Worm (Caenorhabditis elegans): ENCODE measurements around the gene nlp-52.

DNA sequence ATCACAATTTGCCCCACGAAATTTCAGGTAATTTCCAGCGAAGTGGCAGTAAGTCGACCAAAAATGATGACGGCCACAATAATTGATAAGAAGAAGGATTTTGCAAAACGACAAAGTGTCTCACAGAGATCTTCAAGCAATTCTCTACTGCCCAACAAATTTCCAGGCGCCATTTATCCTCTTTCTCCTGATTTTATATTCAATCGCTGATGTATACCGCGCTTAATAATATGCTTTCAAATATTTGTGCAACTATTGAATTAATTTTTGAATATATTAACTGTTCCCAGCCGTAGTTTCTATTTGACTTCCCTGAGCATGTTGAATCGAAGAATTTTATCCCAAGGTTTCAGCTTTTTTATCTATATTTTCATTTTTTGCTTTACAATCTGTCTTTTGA is 9.4 kb downstream of the nlp-52 start, which contains the start of gene tpst-2:
- no peak for TF ChIP-seq him-1 (tag; optimal IDR thresholded peaks at IDR 0.05)
- no peak for TF ChIP-seq dao-5 (tag; optimal IDR thresholded peaks at IDR 0.05)

All from whole organism, L4/young adult.